Worm (Caenorhabditis elegans) whole organism, mixed stage, embryonic: ENCODE results near the gene twk-36.

Experiments used
- M03D4.4 ChIP-seq: sonication (generic microtip); optimal IDR thresholded peaks from 2 replicates; lab custom pipeline; 2017; ENCODE audit warnings: mild to moderate bottlenecking, missing genetic modification characterization, missing compliant biosample characterization
- bed-3 ChIP-seq: fragments of 200-800 bp; sonication (Bioruptor generic); optimal IDR thresholded peaks from 3 replicates; lab custom pipeline; 2018; ENCODE audit warnings: mild to moderate bottlenecking, missing genetic modification characterization, moderate library complexity, missing compliant biosample characterization
- blmp-1 ChIP-seq: fragments of 150-350 bp; optimal IDR thresholded peaks from 2 replicates; lab custom pipeline; 2014; ENCODE audit warnings: missing biosample characterization, missing genetic modification characterization
- ceh-39 ChIP-seq: fragments of 150-350 bp; optimal IDR thresholded peaks from 2 replicates; lab custom pipeline; 2014; ENCODE audit warnings: missing biosample characterization, missing genetic modification characterization
- ceh-43 ChIP-seq: fragments of 200-800 bp; sonication (Bioruptor generic); optimal IDR thresholded peaks from 2 replicates; lab custom pipeline; 2018; ENCODE audit warnings: mild to moderate bottlenecking, missing genetic modification characterization, moderate library complexity, missing compliant biosample characterization
- ceh-83 ChIP-seq: fragments of 200-800 bp; sonication (Bioruptor generic); optimal IDR thresholded peaks from 2 replicates; lab custom pipeline; 2018; ENCODE audit warnings: mild to moderate bottlenecking, missing genetic modification characterization, missing compliant biosample characterization
- ces-1 ChIP-seq: fragments of 150-350 bp; optimal IDR thresholded peaks from 2 replicates; lab custom pipeline; 2014; ENCODE audit warnings: missing biosample characterization, missing genetic modification reagents, missing genetic modification characterization
- cnd-1 ChIP-seq: fragments of 200-800 bp; sonication (Bioruptor generic); optimal IDR thresholded peaks from 2 replicates; lab custom pipeline; 2018; ENCODE audit warnings: mild to moderate bottlenecking, missing genetic modification characterization, missing compliant biosample characterization
- elt-1 ChIP-seq: sonication (generic microtip); optimal IDR thresholded peaks from 2 replicates; lab custom pipeline; 2017; ENCODE audit warnings: missing genetic modification characterization, mild to moderate bottlenecking, missing compliant biosample characterization, antibody characterized with exemption, moderate library complexity, borderline replicate concordance; ENCODE audit not compliant: insufficient read depth
- elt-3 ChIP-seq: fragments of 150-350 bp; optimal IDR thresholded peaks from 2 replicates; lab custom pipeline; 2014; ENCODE audit warnings: missing biosample characterization, missing genetic modification characterization
- flh-1 ChIP-seq: fragments of 200-800 bp; sonication (Bioruptor generic); optimal IDR thresholded peaks from 2 replicates; lab custom pipeline; 2018; ENCODE audit warnings: mild to moderate bottlenecking, missing genetic modification characterization, moderate library complexity, missing compliant biosample characterization
- hlh-1 ChIP-seq: fragments of 150-350 bp; optimal IDR thresholded peaks from 2 replicates; lab custom pipeline; 2014; ENCODE audit warnings: missing biosample characterization, missing genetic modification reagents, missing genetic modification characterization
- lin-32 ChIP-seq: fragments of 200-800 bp; sonication (Bioruptor generic); optimal IDR thresholded peaks from 2 replicates; lab custom pipeline; 2018; ENCODE audit warnings: mild to moderate bottlenecking, missing genetic modification characterization, missing compliant biosample characterization
- lsy-2 ChIP-seq: fragments of 150-350 bp; optimal IDR thresholded peaks from 2 replicates; lab custom pipeline; 2014; ENCODE audit warnings: missing biosample characterization, missing genetic modification characterization
- mab-5 ChIP-seq: fragments of 150-350 bp; optimal IDR thresholded peaks from 2 replicates; lab custom pipeline; 2014; ENCODE audit warnings: missing biosample characterization, missing genetic modification characterization
- mep-1 ChIP-seq: fragments of 150-350 bp; optimal IDR thresholded peaks from 2 replicates; lab custom pipeline; 2017; ENCODE audit warnings: missing biosample characterization, missing genetic modification reagents, missing genetic modification characterization, inconsistent platforms
- mls-2 ChIP-seq: sonication (generic microtip); optimal IDR thresholded peaks from 2 replicates; lab custom pipeline; 2016; ENCODE audit warnings: mild to moderate bottlenecking, missing genetic modification characterization, moderate library complexity, missing compliant biosample characterization
- nhr-12 ChIP-seq: fragments of 150-350 bp; optimal IDR thresholded peaks from 2 replicates; lab custom pipeline; 2014; ENCODE audit warnings: missing biosample characterization, missing genetic modification characterization
- nhr-2 ChIP-seq: fragments of 150-350 bp; optimal IDR thresholded peaks from 2 replicates; lab custom pipeline; 2014; ENCODE audit warnings: missing biosample characterization, missing genetic modification characterization
- nhr-237 ChIP-seq: fragments of 150-350 bp; optimal IDR thresholded peaks from 2 replicates; lab custom pipeline; 2014; ENCODE audit warnings: missing biosample characterization, missing genetic modification characterization
- nhr-76 ChIP-seq: sonication (generic microtip); optimal IDR thresholded peaks from 2 replicates; lab custom pipeline; 2017; ENCODE audit warnings: missing biosample characterization, missing genetic modification characterization
- pha-4 ChIP-seq: fragments of 150-350 bp; optimal IDR thresholded peaks from 2 replicates; lab custom pipeline; 2018; ENCODE audit warnings: missing biosample characterization, missing genetic modification reagents, missing genetic modification characterization
- sem-2 ChIP-seq: fragments of 200-800 bp; sonication (Bioruptor generic); optimal IDR thresholded peaks from 2 replicates; lab custom pipeline; 2018; ENCODE audit warnings: mild to moderate bottlenecking, missing genetic modification characterization, missing compliant biosample characterization
- snpc-4 ChIP-seq: fragments of 150-350 bp; optimal IDR thresholded peaks from 2 replicates; lab custom pipeline; 2014; ENCODE audit warnings: missing biosample characterization, missing genetic modification characterization
- sptf-1 ChIP-seq: sonication (generic microtip); optimal IDR thresholded peaks from 2 replicates; lab custom pipeline; 2017; ENCODE audit warnings: mild to moderate bottlenecking, missing genetic modification characterization, moderate library complexity, missing compliant biosample characterization
- unc-120 ChIP-seq: sonication (generic microtip); optimal IDR thresholded peaks from 2 replicates; lab custom pipeline; 2017; ENCODE audit warnings: missing genetic modification characterization, missing compliant biosample characterization; ENCODE audit not compliant: poor library complexity, severe bottlenecking
- unc-39 ChIP-seq: fragments of 150-350 bp; optimal IDR thresholded peaks from 2 replicates; lab custom pipeline; 2014; ENCODE audit warnings: missing biosample characterization, missing genetic modification characterization
- unc-62 ChIP-seq: fragments of 150-350 bp; optimal IDR thresholded peaks from 2 replicates; lab custom pipeline; 2014; ENCODE audit warnings: missing biosample characterization, missing genetic modification reagents, missing genetic modification characterization
- zip-8 ChIP-seq: fragments of 150-350 bp; optimal IDR thresholded peaks from 2 replicates; lab custom pipeline; 2014; ENCODE audit warnings: missing biosample characterization, missing genetic modification characterization
- ztf-11 ChIP-seq: fragments of 150-350 bp; optimal IDR thresholded peaks from 2 replicates; lab custom pipeline; 2014; ENCODE audit warnings: missing biosample characterization, missing genetic modification characterization

twk-36 gene

ce11 chrV:17746959-17747358 lies at the start of gene twk-36:
TSS of gene twk-36 (minus strand) at chrV:17747059.
- TF ChIP-seq unc-39 (tag; lab: Kevin White, UChicago) (no peak), pha-4 (no peak), hlh-1 (tag; lab: Kevin White, UChicago) (no peak), nhr-12 (tag; lab: Kevin White, UChicago) (no peak), lsy-2 (tag; lab: Kevin White, UChicago) (no peak), ceh-39 (tag; lab: Kevin White, UChicago) (no peak), nhr-2 (tag; lab: Kevin White, UChicago) (no peak), mep-1 (tag; lab: Kevin White, UChicago) (no peak), zip-8 (no peak)

ce11 chrV:17795655-17796054 lies 48.8 kb upstream of the twk-36 start, which contains the start of gene srh-288:
TSS of gene srh-288 (minus strand) at chrV:17795755.
- TF ChIP-seq unc-62 (GFP tag; lab: Kevin White, UChicago), result no peak
- TF ChIP-seq zip-8, result no peak
- TF ChIP-seq unc-39 (tag; lab: Kevin White, UChicago), result no peak
- TF ChIP-seq ces-1, result no peak
- no peak for TF ChIP-seq elt-3 (tag; lab: Kevin White, UChicago)

DNA sequence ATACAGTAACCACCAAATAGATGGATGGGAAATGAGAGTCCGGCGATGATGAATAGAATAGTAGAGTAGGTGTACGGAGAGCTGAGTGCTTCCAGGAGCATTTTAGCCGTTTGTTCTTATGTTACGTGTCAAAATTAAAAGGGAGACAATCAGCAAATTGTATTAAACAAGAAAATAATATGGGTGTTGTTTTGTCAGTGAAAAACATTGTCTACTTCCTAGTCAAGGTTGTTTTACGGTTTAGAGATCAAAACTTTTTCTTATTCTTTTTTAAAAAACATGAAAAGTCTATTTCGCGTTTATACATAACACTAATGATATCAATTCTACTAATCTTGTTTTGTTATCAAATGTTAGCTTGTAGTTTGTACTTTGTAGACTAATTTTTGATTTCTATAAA lies 47.1 kb upstream of the twk-36 start, which contains the start of gene srh-289:
TSS of gene srh-289 (minus strand) at position 101 of the 400 bp plus-strand sequence.
- TF ChIP-seq mls-2 (tag; lab: Kevin White, UChicago) (no peak), sem-2 (GFP tag; lab: Kevin White, UChicago) (no peak), ceh-83 (GFP tag; lab: Kevin White, UChicago) (no peak), ceh-43 (GFP tag; lab: Kevin White, UChicago) (no peak), nhr-237 (tag; lab: Kevin White, UChicago) (no peak), bed-3 (GFP tag; lab: Kevin White, UChicago) (no peak), blmp-1 (no peak), ztf-11 (tag; lab: Kevin White, UChicago) (no peak), unc-120 (no peak), elt-1 (no peak), sptf-1 (no peak), mab-5 (tag; lab: Kevin White, UChicago) (no peak)

- TF ChIP-seq ceh-83 (GFP tag; lab: Kevin White, UChicago) (no peak), elt-1 (no peak)
These were observed 43.3 kb upstream of the twk-36 start, which contains the start of gene srh-290 for ce11 chrV:17790191-17790590. TSS of gene srh-290 (plus strand) at chrV:17790491.

- no peak for TF ChIP-seq elt-1
- TF ChIP-seq lin-32, result no peak
- TF ChIP-seq nhr-2 (tag; lab: Kevin White, UChicago), result no peak
- no peak for TF ChIP-seq flh-1 (GFP tag; lab: Kevin White, UChicago)
- no peak for TF ChIP-seq snpc-4 (tag; lab: Kevin White, UChicago)
- no peak for TF ChIP-seq zip-8
- no peak for TF ChIP-seq pha-4
- no peak for TF ChIP-seq hlh-1 (tag; lab: Kevin White, UChicago)
- no peak for TF ChIP-seq cnd-1 (tag; lab: Kevin White, UChicago)
- no peak for TF ChIP-seq M03D4.4 (tag; lab: Kevin White, UChicago)
- no peak for TF ChIP-seq nhr-12 (tag; lab: Kevin White, UChicago)
These were observed 37.5 kb upstream of the twk-36 start for ce11 chrV:17784363-17784762.

DNA sequence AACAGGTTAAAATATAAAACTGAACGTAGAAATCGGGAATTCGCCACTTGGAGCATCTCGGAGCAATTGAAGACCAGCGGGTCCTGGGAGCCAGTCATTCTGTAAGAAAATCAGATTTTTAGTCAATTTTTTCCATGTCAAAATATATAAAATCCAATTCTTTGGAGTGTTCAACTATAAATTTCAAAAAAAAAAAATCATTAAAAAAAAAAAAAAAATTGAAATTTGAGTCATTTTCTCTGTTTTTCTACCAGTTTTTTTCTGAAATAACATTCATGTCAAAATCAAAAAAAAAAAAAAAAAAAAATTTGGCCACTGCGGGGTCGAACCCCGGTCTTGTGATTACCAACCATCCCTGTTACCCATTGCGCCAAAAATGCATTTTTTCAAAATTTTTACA lies 36.7 kb upstream of the twk-36 start, which contains the start of gene srab-12:
TSS of gene srab-12 (minus strand) at position 101 of the 400 bp plus-strand sequence.
- no peak for TF ChIP-seq ceh-83 (GFP tag; lab: Kevin White, UChicago)
- no peak for TF ChIP-seq mep-1 (tag; lab: Kevin White, UChicago)
- no peak for TF ChIP-seq nhr-76 (tag; lab: Kevin White, UChicago)
- TF ChIP-seq nhr-2 (tag; lab: Kevin White, UChicago), result no peak
